Worm (Caenorhabditis elegans) whole organism, L3 larva: ENCODE results near the gene F59C12.4.

Experiments
- R02D3.7 ChIP-seq: fragments of 150-350 bp; optimal IDR thresholded peaks from 2 replicates; lab custom pipeline; 2014; ENCODE audit warnings: missing biosample characterization, missing genetic modification characterization
- ZK546.5 ChIP-seq: sonication (generic microtip); optimal IDR thresholded peaks from 2 replicates; lab custom pipeline; 2017; ENCODE audit warnings: missing biosample characterization, missing genetic modification characterization
- aly-2 ChIP-seq: fragments of 150-350 bp; optimal IDR thresholded peaks from 2 replicates; lab custom pipeline; 2014; ENCODE audit warnings: missing biosample characterization, missing genetic modification characterization
- ama-1 ChIP-seq: fragments of 150-350 bp; optimal IDR thresholded peaks from 2 replicates; lab custom pipeline; 2018
- ceh-16 ChIP-seq: sonication (generic microtip); optimal IDR thresholded peaks from 2 replicates; lab custom pipeline; 2017; ENCODE audit warnings: missing biosample characterization, missing genetic modification characterization
- ceh-28 ChIP-seq: fragments of 150-350 bp; optimal IDR thresholded peaks from 2 replicates; lab custom pipeline; 2014; ENCODE audit warnings: missing biosample characterization, missing genetic modification reagents, missing genetic modification characterization
- ceh-9 ChIP-seq: sonication (generic microtip); optimal IDR thresholded peaks from 2 replicates; lab custom pipeline; 2018; ENCODE audit warnings: missing biosample characterization, missing genetic modification characterization
- egl-27 ChIP-seq: sonication (generic microtip); optimal IDR thresholded peaks from 4 replicates; lab custom pipeline; 2017; ENCODE audit warnings: missing biosample characterization, missing genetic modification reagents, missing genetic modification characterization
- elt-1 ChIP-seq: fragments of 150-350 bp; optimal IDR thresholded peaks from 2 replicates; lab custom pipeline; 2014; ENCODE audit warnings: missing biosample characterization, missing genetic modification characterization
- elt-2 ChIP-seq: sonication (generic microtip); optimal IDR thresholded peaks from 2 replicates; lab custom pipeline; 2016; ENCODE audit warnings: missing genetic modification reagents, mild to moderate bottlenecking, missing genetic modification characterization, missing compliant biosample characterization
- elt-3 ChIP-seq, 3 experiments: fragments of 150-350 bp in 1 of 3; sonication (generic microtip) in 2 of 3; optimal IDR thresholded peaks; 2 replicates in 2 of 3; 4 replicates in 1 of 3; lab custom pipeline; 2014 to 2017; ENCODE audit warnings: missing biosample characterization in 3 of 3, missing genetic modification characterization in 3 of 3
- fkh-10 ChIP-seq: sonication (generic microtip); optimal IDR thresholded peaks from 2 replicates; lab custom pipeline; 2017; ENCODE audit warnings: missing biosample characterization, missing genetic modification reagents, missing genetic modification characterization
- fkh-2 ChIP-seq: fragments of 150-350 bp; optimal IDR thresholded peaks from 2 replicates; lab custom pipeline; 2014; ENCODE audit warnings: missing biosample characterization, missing genetic modification reagents, missing genetic modification characterization
- fos-1 ChIP-seq: fragments of 150-350 bp; optimal IDR thresholded peaks from 2 replicates; lab custom pipeline; 2014; ENCODE audit warnings: missing biosample characterization, missing genetic modification characterization
- hmg-11 ChIP-seq: sonication (generic microtip); optimal IDR thresholded peaks from 2 replicates; lab custom pipeline; 2016; ENCODE audit warnings: missing genetic modification characterization, missing compliant biosample characterization
- jun-1 ChIP-seq: fragments of 150-350 bp; optimal IDR thresholded peaks from 2 replicates; lab custom pipeline; 2014; ENCODE audit warnings: missing biosample characterization, missing genetic modification reagents, missing genetic modification characterization
- lin-39 ChIP-seq: fragments of 150-350 bp; optimal IDR thresholded peaks from 2 replicates; lab custom pipeline; 2018; ENCODE audit warnings: missing biosample characterization, missing genetic modification reagents, missing genetic modification characterization
- lsy-12 ChIP-seq: sonication (generic microtip); optimal IDR thresholded peaks from 2 replicates; lab custom pipeline; 2016; ENCODE audit warnings: mild to moderate bottlenecking, missing genetic modification characterization, missing compliant biosample characterization
- mdl-1 ChIP-seq: fragments of 150-350 bp; optimal IDR thresholded peaks from 2 replicates; lab custom pipeline; 2014; ENCODE audit warnings: missing biosample characterization, missing genetic modification characterization
- mml-1 ChIP-seq: fragments of 150-350 bp; sonication (generic microtip); optimal IDR thresholded peaks from 3 replicates; lab custom pipeline; 2014; ENCODE audit warnings: missing biosample characterization, missing genetic modification characterization
- nhr-11 ChIP-seq: fragments of 150-350 bp; optimal IDR thresholded peaks from 2 replicates; lab custom pipeline; 2014; ENCODE audit warnings: missing biosample characterization, missing genetic modification characterization
- nhr-23 ChIP-seq: fragments of 150-350 bp; optimal IDR thresholded peaks from 2 replicates; lab custom pipeline; 2014; ENCODE audit warnings: missing biosample characterization, missing genetic modification reagents, missing genetic modification characterization
- nhr-237 ChIP-seq: fragments of 150-350 bp; optimal IDR thresholded peaks from 2 replicates; lab custom pipeline; 2014; ENCODE audit warnings: missing biosample characterization, missing genetic modification characterization
- nhr-25 ChIP-seq: sonication (generic microtip); optimal IDR thresholded peaks from 2 replicates; lab custom pipeline; 2017; ENCODE audit warnings: missing biosample characterization, missing genetic modification characterization
- nhr-28 ChIP-seq: fragments of 150-350 bp; optimal IDR thresholded peaks from 2 replicates; lab custom pipeline; 2014; ENCODE audit warnings: missing biosample characterization, missing genetic modification characterization
- nhr-43 ChIP-seq: sonication (generic microtip); optimal IDR thresholded peaks from 2 replicates; lab custom pipeline; 2016; ENCODE audit warnings: mild to moderate bottlenecking, missing genetic modification characterization, missing compliant biosample characterization; ENCODE audit not compliant: poor library complexity, severe bottlenecking
- nhr-67 ChIP-seq: fragments of 150-350 bp; optimal IDR thresholded peaks from 2 replicates; lab custom pipeline; 2014; ENCODE audit warnings: missing biosample characterization, missing genetic modification characterization
- nhr-76 ChIP-seq: fragments of 150-350 bp; sonication (generic microtip); optimal IDR thresholded peaks from 5 replicates; lab custom pipeline; 2014; ENCODE audit warnings: missing biosample characterization, missing genetic modification characterization
- nhr-77 ChIP-seq: fragments of 150-350 bp; optimal IDR thresholded peaks from 2 replicates; lab custom pipeline; 2014; ENCODE audit warnings: missing biosample characterization, missing genetic modification characterization
- pha-4 ChIP-seq: fragments of 150-350 bp; optimal IDR thresholded peaks from 2 replicates; lab custom pipeline; 2014; ENCODE audit warnings: missing biosample characterization, missing genetic modification reagents, missing genetic modification characterization
- pqm-1 ChIP-seq: fragments of 150-350 bp; optimal IDR thresholded peaks from 2 replicates; lab custom pipeline; 2017; ENCODE audit warnings: missing biosample characterization, missing genetic modification characterization, inconsistent platforms
- sea-2 ChIP-seq: fragments of 150-350 bp; sonication (generic microtip); optimal IDR thresholded peaks from 4 replicates; lab custom pipeline; 2014; ENCODE audit warnings: missing biosample characterization, missing genetic modification reagents, missing genetic modification characterization
- snpc-4 ChIP-seq: fragments of 150-350 bp; optimal IDR thresholded peaks from 2 replicates; lab custom pipeline; 2014; ENCODE audit warnings: missing biosample characterization, missing genetic modification characterization
- tbx-2 ChIP-seq: sonication (generic microtip); optimal IDR thresholded peaks from 2 replicates; lab custom pipeline; 2016; ENCODE audit warnings: mild to moderate bottlenecking, missing genetic modification characterization, missing compliant biosample characterization
- unc-39 ChIP-seq: sonication (generic microtip); optimal IDR thresholded peaks from 4 replicates; lab custom pipeline; 2017; ENCODE audit warnings: missing biosample characterization, missing genetic modification characterization
- unc-62 ChIP-seq: fragments of 150-350 bp; sonication (generic microtip); optimal IDR thresholded peaks from 4 replicates; lab custom pipeline; 2014; ENCODE audit warnings: missing biosample characterization, missing genetic modification reagents, missing genetic modification characterization
- ztf-11 ChIP-seq: fragments of 150-350 bp; optimal IDR thresholded peaks from 2 replicates; lab custom pipeline; 2014; ENCODE audit warnings: missing biosample characterization, missing genetic modification characterization
- ztf-4 ChIP-seq: fragments of 150-350 bp; optimal IDR thresholded peaks from 2 replicates; lab custom pipeline; 2014; ENCODE audit warnings: missing biosample characterization, missing genetic modification characterization

The F59C12.4 gene

DNA sequence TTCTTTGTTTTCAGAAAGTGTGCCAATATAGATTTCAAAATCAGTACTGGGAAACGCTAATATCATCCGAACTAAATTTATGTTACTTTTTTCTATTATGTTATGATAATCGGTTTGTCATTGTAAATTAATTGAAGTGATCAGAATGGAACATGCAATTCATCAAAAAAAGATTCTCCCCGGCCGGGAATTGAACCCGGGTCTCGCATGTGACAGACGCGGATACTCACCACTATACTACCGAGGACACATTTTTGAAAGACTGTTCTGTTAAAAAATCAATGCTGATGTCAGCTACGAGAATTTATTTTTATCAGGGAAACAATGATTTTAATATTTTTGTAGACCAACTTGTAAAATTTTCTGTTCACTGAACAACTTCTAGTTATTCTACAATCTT is 16.7 kb upstream of the F59C12.4 start (continued):
- no peak for TF ChIP-seq elt-3 (tag; optimal IDR thresholded peaks at IDR 0.05; lab: Kevin White, UChicago)
- no peak for TF ChIP-seq nhr-67

DNA sequence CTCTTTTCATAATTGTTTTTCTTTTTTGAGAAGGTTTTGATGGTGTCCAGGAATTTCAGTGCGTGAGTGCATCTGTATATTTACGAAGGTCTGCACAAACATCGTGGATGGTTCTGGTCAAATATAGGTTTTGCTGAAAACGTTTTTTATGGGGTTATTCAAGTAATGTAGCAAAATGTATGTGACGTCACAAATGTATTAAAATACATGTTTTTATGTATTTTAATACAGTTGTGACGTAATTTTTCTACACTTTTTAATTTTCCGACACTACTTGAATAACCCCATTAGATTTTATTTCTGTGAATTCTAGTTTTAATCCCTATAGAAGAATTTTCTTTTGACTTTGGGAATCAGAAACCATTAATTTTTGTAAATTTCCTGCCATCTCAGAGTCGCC is 16.3 kb upstream of the F59C12.4 start:
- TF ChIP-seq jun-1 (tag; lab: Kevin White, UChicago) (no peak), ztf-4 (tag; lab: Kevin White, UChicago) (no peak), fkh-10 (no peak), nhr-25 (tag; lab: Kevin White, UChicago) (no peak), mml-1 (no peak), elt-1 (tag; lab: Kevin White, UChicago) (no peak)

DNA sequence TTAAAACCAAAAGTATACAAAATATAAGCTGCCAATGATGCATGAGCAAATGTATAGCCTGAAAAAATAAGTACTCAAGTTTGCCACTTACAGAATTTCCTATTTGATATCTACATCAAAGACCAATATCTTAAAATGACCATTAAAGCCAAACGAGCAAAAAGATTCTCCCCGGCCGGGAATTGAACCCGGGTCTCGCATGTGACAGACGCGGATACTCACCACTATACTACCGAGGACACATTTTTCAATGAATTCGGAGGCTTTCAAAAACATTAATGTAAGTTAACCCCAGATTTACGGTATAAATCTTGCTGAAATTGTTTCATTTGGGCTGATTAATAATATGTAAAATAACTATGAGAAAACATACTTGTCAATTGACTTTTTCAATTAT is 15.7 kb upstream of the F59C12.4 start:
- TF ChIP-seq elt-1 (tag; lab: Kevin White, UChicago) (no peak), ztf-11 (no peak), fkh-2 (tag; lab: Kevin White, UChicago) (no peak), unc-62 (no peak), fos-1 (tag; lab: Kevin White, UChicago) (no peak), nhr-43 (tag; lab: Kevin White, UChicago) (no peak), ZK546.5 (tag; lab: Kevin White, UChicago) (no peak), mdl-1 (tag; lab: Kevin White, UChicago) (no peak), hmg-11 (tag; lab: Kevin White, UChicago) (no peak), sea-2 (no peak), jun-1 (tag; lab: Kevin White, UChicago) (no peak), nhr-28 (no peak), nhr-11 (no peak), pqm-1 (tag; lab: Kevin White, UChicago) (no peak), ceh-28 (no peak), elt-2 (tag; lab: Kevin White, UChicago) (no peak), nhr-67 (no peak), nhr-77 (tag; lab: Kevin White, UChicago) (no peak), mml-1 (no peak)

DNA sequence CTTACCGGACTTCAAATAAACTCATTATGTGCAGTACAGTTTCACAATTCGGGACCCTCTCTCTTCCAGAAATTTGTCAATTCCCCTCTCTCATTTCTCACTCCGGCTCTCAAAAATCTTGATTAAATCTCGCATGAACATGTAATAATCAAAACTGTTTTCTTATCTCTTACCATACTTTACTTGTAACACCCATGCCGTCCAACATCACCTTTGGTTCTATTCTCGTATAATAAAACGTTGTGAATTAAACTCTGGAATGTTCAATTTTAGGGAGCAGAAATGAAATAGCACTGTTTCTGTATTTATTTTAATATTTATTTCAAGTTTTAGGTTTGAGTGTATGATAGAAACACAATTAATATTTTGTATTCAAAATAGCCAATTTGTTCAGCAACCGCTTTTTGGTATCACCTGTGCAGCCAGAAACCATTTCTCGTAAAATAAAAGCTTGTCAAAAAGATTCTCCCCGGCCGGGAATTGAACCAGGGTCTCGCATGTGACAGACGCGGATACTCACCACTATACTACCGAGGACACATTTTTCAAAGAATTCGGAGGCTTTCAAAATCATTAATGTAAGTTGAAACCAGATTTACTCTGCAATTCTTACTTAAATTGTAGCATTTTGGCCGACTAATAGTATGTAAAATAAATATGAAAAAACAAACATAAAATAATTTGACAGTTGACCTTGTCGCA is 15.2 kb upstream of the F59C12.4 start:
- TF ChIP-seq nhr-23 (tag; lab: Kevin White, UChicago) (peak; percentile 29), hmg-11 (tag; lab: Kevin White, UChicago) (no peak), ama-1 (lab: Kevin White, UChicago) (no peak), ceh-16 (tag; lab: Kevin White, UChicago) (no peak), lin-39 (tag; lab: Kevin White, UChicago) (no peak), nhr-76 (tag; lab: Kevin White, UChicago) (no peak), lsy-12 (tag; lab: Kevin White, UChicago) (no peak), nhr-11 (no peak), tbx-2 (no peak), elt-2 (tag; lab: Kevin White, UChicago) (peak; percentile 5), ztf-4 (tag; lab: Kevin White, UChicago) (no peak), snpc-4 (tag; lab: Kevin White, UChicago) (no peak), mml-1 (no peak), unc-62 (no peak), nhr-28 (no peak), ceh-9 (tag; lab: Kevin White, UChicago) (no peak), fkh-10 (no peak), ztf-11 (no peak)

DNA sequence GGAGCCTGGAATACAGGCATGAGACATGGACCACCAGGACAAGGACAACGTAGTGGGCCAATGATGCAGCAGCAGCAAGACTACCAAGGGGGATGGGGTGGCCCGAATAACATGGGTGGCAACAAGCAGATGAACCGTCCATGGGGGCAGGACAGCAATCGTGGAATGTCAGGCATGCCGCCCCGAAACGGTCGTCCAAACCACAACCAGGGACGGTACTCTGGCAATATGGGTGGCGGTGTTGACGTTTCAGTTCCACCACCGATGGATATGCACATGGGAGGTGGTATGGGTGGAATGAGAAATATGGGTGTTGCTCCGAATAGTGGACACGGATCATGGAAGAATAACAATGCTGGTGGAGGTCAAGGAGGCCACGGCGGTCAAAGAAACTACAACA is 11.7 kb upstream of the F59C12.4 start:
- TF ChIP-seq ama-1 (lab: Kevin White, UChicago) (peak; percentile 55), fkh-2 (tag; lab: Kevin White, UChicago) (no peak)
- TF ChIP-seq, all 47 proteins: peak for 1

DNA sequence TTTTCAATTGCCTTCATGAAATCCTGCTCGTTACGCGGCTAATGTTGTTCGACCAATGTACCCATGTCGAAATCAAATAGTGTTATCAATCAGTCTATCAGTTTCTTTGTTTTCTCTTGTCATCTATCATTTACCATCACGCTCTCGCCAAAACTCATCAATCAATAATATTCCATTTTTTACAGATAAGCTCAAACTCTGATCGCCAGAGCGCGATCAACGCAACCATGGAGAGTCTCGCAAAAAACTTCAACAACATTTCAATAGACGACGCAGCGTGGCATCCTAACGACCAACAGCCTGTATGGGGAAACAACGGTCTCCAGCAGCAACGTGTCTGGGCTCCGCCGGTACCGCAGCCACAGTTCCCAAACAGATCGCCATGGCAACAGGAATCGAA is 10.8 kb upstream of the F59C12.4 start, which contains the start of gene ain-1:
TSS of gene ain-1 (plus strand) at position 186 of the 400 bp plus-strand sequence.
- no peak for TF ChIP-seq aly-2
- no peak for TF ChIP-seq unc-62
- TF ChIP-seq pqm-1 (tag; lab: Kevin White, UChicago) = no peak
- TF ChIP-seq fkh-10 = no peak
- peak; percentile 3 for TF ChIP-seq ceh-28
- TF ChIP-seq tbx-2 = no peak
- no peak for TF ChIP-seq nhr-237 (tag; lab: Kevin White, UChicago)
- no peak for TF ChIP-seq lin-39 (tag; lab: Kevin White, UChicago)
- no peak for TF ChIP-seq pha-4 (tag; lab: Kevin White, UChicago)
- TF ChIP-seq sea-2 = no peak
- no peak for TF ChIP-seq ceh-16 (tag; lab: Kevin White, UChicago)
- no peak for TF ChIP-seq fos-1 (tag; lab: Kevin White, UChicago)
- no peak for TF ChIP-seq elt-3 (tag; optimal IDR thresholded peaks at IDR 0.05; lab: Kevin White, UChicago)
- TF ChIP-seq R02D3.7 (tag; lab: Kevin White, UChicago) = no peak
- TF ChIP-seq mml-1 = no peak
- no peak for TF ChIP-seq mdl-1 (tag; lab: Kevin White, UChicago)
- no peak for TF ChIP-seq nhr-67
- no peak for TF ChIP-seq unc-39
- peak; percentile 25 for TF ChIP-seq elt-2 (tag; lab: Kevin White, UChicago)
- TF ChIP-seq elt-1 (tag; lab: Kevin White, UChicago) = no peak
- peak; percentile 43 for TF ChIP-seq ama-1 (lab: Kevin White, UChicago)
- no peak for TF ChIP-seq ZK546.5 (tag; lab: Kevin White, UChicago)
- no peak for TF ChIP-seq nhr-25 (tag; lab: Kevin White, UChicago)
- TF ChIP-seq egl-27 = no peak
